Fruit fly (Drosophila melanogaster): ENCODE measurements around the gene Acat1.

dm6 chrX:7883926-7884325 is 4.7 kb downstream of the Acat1 start, which contains the start of gene Ir7f:
- no peak for TF ChIP-seq CG8478 (optimal IDR thresholded peaks at IDR 0.05)
- no peak for TF ChIP-seq CTCF (optimal IDR thresholded peaks at IDR 0.05)

Measured in S2 (cell line).